Fruit fly (Drosophila melanogaster): ENCODE data around the gene CG43059.

Gene CG43059

DNA sequence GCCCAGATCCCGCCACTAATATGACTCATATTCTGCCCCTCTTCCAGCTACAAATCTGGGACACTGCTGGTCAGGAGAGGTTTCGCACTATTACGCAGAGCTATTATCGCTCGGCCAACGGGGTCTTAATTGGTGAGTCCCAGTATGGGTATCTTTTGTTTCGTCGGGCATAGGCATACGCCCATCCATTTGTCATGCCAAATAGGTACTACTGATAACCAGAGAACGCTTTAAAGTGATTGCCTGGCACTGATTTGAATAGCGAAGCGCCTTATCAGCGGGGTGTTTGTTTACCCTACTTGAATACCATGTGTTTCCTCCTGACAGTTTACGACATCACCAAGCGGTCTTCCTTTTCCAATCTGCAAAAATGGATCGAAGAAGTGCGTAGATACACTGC is 21.3 kb downstream of the CG43059 start:
- TF ChIP-seq Rel (GFP tag; optimal IDR thresholded peaks at IDR 0.05) (no peak), Rel (tag; optimal IDR thresholded peaks at IDR 0.05) (peak; percentile 82), Jra (GFP tag; optimal IDR thresholded peaks at IDR 0.05) (peak; percentile 5), brk (GFP tag; optimal IDR thresholded peaks at IDR 0.05) (no peak)

DNA sequence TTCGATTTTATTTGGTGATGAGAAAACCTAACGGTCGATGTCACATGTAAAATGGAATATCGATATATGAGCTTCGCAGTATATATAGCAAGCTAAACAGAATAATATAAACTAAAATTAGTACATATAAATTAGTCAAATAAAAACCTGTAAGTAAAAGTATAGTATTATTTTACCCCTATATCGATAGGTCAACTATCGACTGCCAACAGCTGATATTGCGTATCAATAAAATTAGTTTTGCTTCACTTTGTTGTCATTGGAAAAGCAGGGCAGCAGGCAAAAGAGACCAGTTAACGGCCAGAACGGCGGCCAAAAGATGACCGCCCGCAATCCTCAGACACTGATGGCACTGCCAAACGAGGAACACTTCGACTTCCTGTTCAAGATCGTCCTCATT is 21.8 kb downstream of the CG43059 start, which contains the start of gene Rab19:
Gene Rab19 (plus strand): TSS at position 78 of the 400 bp plus-strand sequence.
- TF ChIP-seq N (GFP tag; optimal IDR thresholded peaks at IDR 0.05) = no peak
- no peak for TF ChIP-seq lola (GFP tag; optimal IDR thresholded peaks at IDR 0.05)
- TF ChIP-seq Hr78 (GFP tag; optimal IDR thresholded peaks at IDR 0.05) = peak; percentile 40
- no peak for TF ChIP-seq OdsH (GFP tag; optimal IDR thresholded peaks at IDR 0.05)
- TF ChIP-seq GATAd (GFP tag; optimal IDR thresholded peaks at IDR 0.05) = no peak
- no peak for TF ChIP-seq Dif (GFP tag; optimal IDR thresholded peaks at IDR 0.05; ENCODE audit: partially characterized antibody)
- no peak for TF ChIP-seq foxo (GFP tag; optimal IDR thresholded peaks at IDR 0.05)
- TF ChIP-seq Rel (GFP tag; optimal IDR thresholded peaks at IDR 0.05) = no peak
- TF ChIP-seq Rel (tag; optimal IDR thresholded peaks at IDR 0.05) = no peak
- no peak for TF ChIP-seq CG9705 (GFP tag; optimal IDR thresholded peaks at IDR 0.05)
- TF ChIP-seq dl (GFP tag; optimal IDR thresholded peaks at IDR 0.05; ENCODE audit: insufficient read depth in 1 of 2, partially characterized antibody in 2 of 2) = no peak
- TF ChIP-seq brk (GFP tag; optimal IDR thresholded peaks at IDR 0.05) = peak; percentile 18

DNA sequence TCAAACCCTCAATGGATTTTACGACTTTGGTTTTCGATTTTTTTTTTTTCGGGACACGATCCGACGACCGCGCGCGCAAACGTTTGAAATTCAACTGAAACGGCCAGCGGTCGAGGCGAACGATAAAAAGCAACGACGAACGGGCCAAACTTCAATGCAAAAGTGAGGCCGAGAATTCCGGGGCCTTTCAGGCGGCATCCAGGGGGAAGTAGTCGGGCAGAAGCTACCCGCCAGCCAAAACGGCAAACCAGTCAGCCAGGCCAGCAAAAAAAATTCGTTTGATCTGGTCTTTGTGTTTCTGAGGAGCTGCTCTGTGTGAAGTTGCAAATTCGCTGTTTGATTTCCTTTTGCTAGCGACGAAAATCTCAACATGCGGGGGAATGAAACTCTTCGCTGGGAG is 23.5 kb downstream of the CG43059 start, which contains the start of gene CG7201:
Gene CG7201 (minus strand): TSS at position 101 of the 400 bp plus-strand sequence.
- TF ChIP-seq h (GFP tag; optimal IDR thresholded peaks at IDR 0.05) = no peak
- no peak for TF ChIP-seq Rel (GFP tag; optimal IDR thresholded peaks at IDR 0.05)
- peak; percentile 1 for TF ChIP-seq Rel (tag; optimal IDR thresholded peaks at IDR 0.05)

DNA sequence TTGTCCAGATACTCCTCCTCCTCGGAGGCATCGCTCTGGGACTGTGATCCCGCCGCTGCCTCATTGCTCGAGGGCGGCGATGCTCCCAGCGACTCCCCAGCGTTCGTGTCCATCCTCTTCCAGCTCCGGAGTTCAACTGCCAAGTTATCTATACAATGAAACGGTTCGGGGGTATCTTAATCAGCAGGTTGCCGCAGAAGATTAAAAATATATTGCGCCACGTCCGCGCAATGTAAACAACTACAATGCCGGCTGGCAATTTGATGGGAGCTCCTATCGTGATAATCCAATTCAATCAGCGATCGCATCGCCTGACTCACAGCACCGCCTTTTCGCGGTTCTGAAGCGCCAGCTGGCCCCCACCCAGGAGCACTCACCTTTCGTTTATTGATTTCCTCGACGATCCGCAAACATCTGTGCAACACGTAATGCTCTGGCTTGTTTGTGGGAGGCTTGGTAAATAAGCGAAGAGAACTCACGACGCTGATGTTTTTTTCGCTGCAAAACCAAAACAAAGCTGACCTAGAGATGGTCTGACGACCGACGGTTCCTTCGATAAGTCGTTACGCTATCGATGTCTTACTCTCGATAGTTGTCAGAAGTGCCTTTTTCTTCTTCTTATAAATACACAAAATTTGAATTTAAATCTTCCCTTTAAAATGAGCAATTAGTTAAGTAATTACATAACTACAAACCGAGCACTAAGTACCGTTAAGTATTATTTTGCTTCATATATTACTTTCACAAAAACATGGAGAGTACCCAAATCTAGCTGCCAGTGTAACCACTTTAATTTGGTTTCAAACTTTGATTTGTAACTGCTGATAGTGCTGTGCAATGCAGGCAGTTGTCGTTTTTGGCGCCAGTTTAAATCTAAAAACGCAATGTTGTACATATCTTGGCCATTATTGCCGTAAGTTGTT is 29.2 kb downstream of the CG43059 start, which contains the start of gene cert:
Gene cert (minus strand): TSS at position 535 of the 923 bp plus-strand sequence.
- TF ChIP-seq br (GFP tag; optimal IDR thresholded peaks at IDR 0.05) (peak; percentile 44), fru (GFP tag; optimal IDR thresholded peaks at IDR 0.05) (peak; percentile 39), foxo (GFP tag; optimal IDR thresholded peaks at IDR 0.05) (peak in 1 of 2 experiments; percentile 54), Myc (optimal IDR thresholded peaks at IDR 0.05) (peak; percentile 5), HLH106 (tag; optimal IDR thresholded peaks at IDR 0.05) (no peak), Rel (GFP tag; optimal IDR thresholded peaks at IDR 0.05) (no peak), Rel (tag; optimal IDR thresholded peaks at IDR 0.05) (peak; percentile 19), brk (GFP tag; optimal IDR thresholded peaks at IDR 0.05) (peak; percentile 54), dsf (GFP tag; optimal IDR thresholded peaks at IDR 0.05; ENCODE audit: borderline replicate concordance) (no peak), Dif (GFP tag; optimal IDR thresholded peaks at IDR 0.05; ENCODE audit: partially characterized antibody) (no peak), dl (GFP tag; optimal IDR thresholded peaks at IDR 0.05; ENCODE audit: insufficient read depth in 1 of 2, partially characterized antibody in 2 of 2) (no peak), CG32264 (GFP tag; optimal IDR thresholded peaks at IDR 0.05) (no peak), usp (GFP tag; optimal IDR thresholded peaks at IDR 0.05) (no peak), Hr83 (GFP tag; optimal IDR thresholded peaks at IDR 0.05; ENCODE audit: poor library complexity, severe bottlenecking) (peak; percentile 23), psq (GFP tag; optimal IDR thresholded peaks at IDR 0.05) (peak; percentile 33), Sp1 (GFP tag; optimal IDR thresholded peaks at IDR 0.05) (peak; percentile 28), lola (GFP tag; optimal IDR thresholded peaks at IDR 0.05) (no peak), h (GFP tag; optimal IDR thresholded peaks at IDR 0.05) (peak; percentile 52), Jra (GFP tag; optimal IDR thresholded peaks at IDR 0.05) (peak; percentile 63), rgr (GFP tag; optimal IDR thresholded peaks at IDR 0.05) (peak; percentile 43), Vsx2 (GFP tag; optimal IDR thresholded peaks at IDR 0.05; ENCODE audit: partially characterized antibody) (no peak), dmrt93B (GFP tag; optimal IDR thresholded peaks at IDR 0.05) (no peak), Hnf4 (GFP tag; optimal IDR thresholded peaks at IDR 0.05) (peak; percentile 50), pan (optimal IDR thresholded peaks at IDR 0.05) (no peak), sv (GFP tag; optimal IDR thresholded peaks at IDR 0.05) (peak; percentile 36), OdsH (GFP tag; optimal IDR thresholded peaks at IDR 0.05) (peak; percentile 32), tai (GFP tag; optimal IDR thresholded peaks at IDR 0.05) (peak; percentile 83)

Data from whole organism, wandering third instar larva.